Fruit fly (Drosophila melanogaster): ENCODE measurements around the gene nac.

Gene nac

dm6 chr3R:8343251-8343744, 39.5 kb upstream of the nac start, which contains the start of the genes PNKP and COX7AL (continued):
- TF ChIP-seq CG1603 (tag; optimal IDR thresholded peaks at IDR 0.05) (peak; percentile 14), corto (GFP tag; optimal IDR thresholded peaks at IDR 0.05) (no peak), MESR4 (GFP tag; optimal IDR thresholded peaks at IDR 0.05) (peak; percentile 44), salm (tag; optimal IDR thresholded peaks at IDR 0.05) (no peak), Blimp-1 (GFP tag; optimal IDR thresholded peaks at IDR 0.05) (no peak), zfh2 (GFP tag; optimal IDR thresholded peaks at IDR 0.05) (no peak), Dll (GFP tag; IDR thresholded peaks at IDR 0.05; ENCODE audit: partially characterized antibody) (0 out of 4 replicates have a peak, but pooled peaks have one; percentile 17), CG9215 (GFP tag; IDR thresholded peaks at IDR 0.05) (no peak), kah (GFP tag; optimal IDR thresholded peaks at IDR 0.05) (peak; percentile 4), az2 (GFP tag; optimal IDR thresholded peaks at IDR 0.05) (no peak), BEAF-32 (GFP tag; optimal IDR thresholded peaks at IDR 0.05) (peak; percentile 33), Pdp1 (GFP tag; optimal IDR thresholded peaks at IDR 0.05) (peak in 1 of 2 experiments; percentile 20), CG4617 (GFP tag; optimal IDR thresholded peaks at IDR 0.05; ENCODE audit: borderline replicate concordance) (peak; percentile 24), GATAe (GFP tag; conservative IDR thresholded peaks at IDR 0.05) (no peak), chinmo (GFP tag; IDR thresholded peaks at IDR 0.05; ENCODE audit: partially characterized antibody) (no peak), CG6791 (GFP tag; IDR thresholded peaks at IDR 0.05; ENCODE audit: partially characterized antibody) (no peak), nmo (GFP tag; optimal IDR thresholded peaks at IDR 0.05) (no peak), CG1792 (GFP tag; optimal IDR thresholded peaks at IDR 0.05) (no peak), Dref (GFP tag; IDR thresholded peaks at IDR 0.05) (peak; percentile 32; the same call in 1 of the 2 replicates), CG13287 (GFP tag; IDR thresholded peaks at IDR 0.05; ENCODE audit: partially characterized antibody) (0 out of 2 replicates have a peak, but pooled peaks have one; percentile 19), CG14441 (GFP tag; IDR thresholded peaks at IDR 0.05) (no peak), CG12391 (tag; optimal IDR thresholded peaks at IDR 0.05) (no peak), MBD-R2 (GFP tag; IDR thresholded peaks at IDR 0.05) (peak; percentile 73), pita (GFP tag; optimal IDR thresholded peaks at IDR 0.05) (no peak), crc (GFP tag; optimal IDR thresholded peaks at IDR 0.05) (no peak), ab (GFP tag; optimal IDR thresholded peaks at IDR 0.05) (no peak), mam (GFP tag; optimal IDR thresholded peaks at IDR 0.05) (no peak), CG7987 (GFP tag; optimal IDR thresholded peaks at IDR 0.05) (no peak), CG4820 (GFP tag; optimal IDR thresholded peaks at IDR 0.05) (no peak), CG31365 (tag; optimal IDR thresholded peaks at IDR 0.05) (no peak), CG10979 (tag; optimal IDR thresholded peaks at IDR 0.05) (no peak), HLH4C (GFP tag; IDR thresholded peaks at IDR 0.05; ENCODE audit: partially characterized antibody) (no peak), pzg (GFP tag; optimal IDR thresholded peaks at IDR 0.05) (peak; percentile 37), kni (GFP tag; optimal IDR thresholded peaks at IDR 0.05) (no peak), CG11085 (GFP tag; IDR thresholded peaks at IDR 0.05) (no peak), CG15269 (tag; optimal IDR thresholded peaks at IDR 0.05) (no peak), gsb (GFP tag; IDR thresholded peaks at IDR 0.05) (no peak), Ets97D (GFP tag; optimal IDR thresholded peaks at IDR 0.05) (no peak), HLHmδ (GFP tag; optimal IDR thresholded peaks at IDR 0.05) (no peak), CG17912 (GFP tag; optimal IDR thresholded peaks at IDR 0.05) (no peak), CG9797 (GFP tag; optimal IDR thresholded peaks at IDR 0.05) (peak; percentile 21), NC2α (GFP tag; optimal IDR thresholded peaks at IDR 0.05) (no peak), fd102C (GFP tag; optimal IDR thresholded peaks at IDR 0.05) (no peak), Hey (tag; optimal IDR thresholded peaks at IDR 0.05) (no peak), Taf1 (GFP tag; IDR thresholded peaks at IDR 0.05) (no peak), E2f2 (GFP tag; IDR thresholded peaks at IDR 0.05) (peak; percentile 71), Sry-δ (GFP tag; optimal IDR thresholded peaks at IDR 0.05) (peak; percentile 13), CkIIα-i1 (GFP tag; IDR thresholded peaks at IDR 0.05) (no peak), row (GFP tag; IDR thresholded peaks at IDR 0.05) (peak; percentile 42; the same call in 2 of the 3 replicates), CG12155 (GFP tag; optimal IDR thresholded peaks at IDR 0.05) (no peak)

All from whole organism, embryonic.